Fruit fly (Drosophila melanogaster): ENCODE data around the gene CG9154.

Gene CG9154

dm6 chr2L:6024345-6024907 lies 46.1 kb downstream of the CG9154 start, which contains the start of gene CG9107:
Gene CG9107 (minus strand): TSS chr2L:6024539.
- TF ChIP-seq HLHmδ (GFP tag; optimal IDR thresholded peaks at IDR 0.05) (no peak), CG8944 (GFP tag; optimal IDR thresholded peaks at IDR 0.05) (no peak), CG8765 (GFP tag; IDR thresholded peaks at IDR 0.05) (no peak), slp2 (GFP tag; optimal IDR thresholded peaks at IDR 0.05) (no peak), CG14860 (GFP tag; IDR thresholded peaks at IDR 0.05; ENCODE audit: partially characterized antibody) (0 out of 3 replicates have a peak, but pooled peaks have one; percentile 11), CHES-1-like (GFP tag; optimal IDR thresholded peaks at IDR 0.05) (peak; percentile 32), CG18476 (GFP tag; optimal IDR thresholded peaks at IDR 0.05) (no peak), CG14667 (GFP tag; IDR thresholded peaks at IDR 0.05) (no peak), CG1603 (tag; optimal IDR thresholded peaks at IDR 0.05) (peak; percentile 71), Pdp1 (GFP tag; optimal IDR thresholded peaks at IDR 0.05) (peak in 1 of 2 experiments; percentile 34), CG3995 (GFP tag; optimal IDR thresholded peaks at IDR 0.05) (no peak), mirr (GFP tag; optimal IDR thresholded peaks at IDR 0.05) (no peak), Mad (GFP tag; optimal IDR thresholded peaks at IDR 0.05) (no peak), Ets97D (GFP tag; optimal IDR thresholded peaks at IDR 0.05) (peak; percentile 12), CG8388 (GFP tag; optimal IDR thresholded peaks at IDR 0.05) (no peak), Aef1 (GFP tag; IDR thresholded peaks at IDR 0.05) (no peak), Camta (GFP tag; optimal IDR thresholded peaks at IDR 0.05) (no peak), knrl (GFP tag; IDR thresholded peaks at IDR 0.05; ENCODE audit: partially characterized antibody) (peak; percentile 43; the same call in 1 of the 3 replicates), PHDP (tag; optimal IDR thresholded peaks at IDR 0.05) (no peak), CG4707 (GFP tag; optimal IDR thresholded peaks at IDR 0.05) (no peak), YL-1 (GFP tag; optimal IDR thresholded peaks at IDR 0.05) (peak; percentile 25), HmgD (GFP tag; optimal IDR thresholded peaks at IDR 0.05) (no peak), Sry-β (GFP tag; optimal IDR thresholded peaks at IDR 0.05) (no peak), Ets65A (GFP tag) (peak; percentile 69), klu (GFP tag; IDR thresholded peaks at IDR 0.05) (no peak), Rx (GFP tag; IDR thresholded peaks at IDR 0.05) (no peak), CG4617 (GFP tag; optimal IDR thresholded peaks at IDR 0.05; ENCODE audit: borderline replicate concordance) (peak; percentile 47), repo (GFP tag; optimal IDR thresholded peaks at IDR 0.05) (no peak), CG8281 (tag; optimal IDR thresholded peaks at IDR 0.05) (no peak), lola (GFP tag; optimal IDR thresholded peaks at IDR 0.05) (no peak), fd96Cb (tag; optimal IDR thresholded peaks at IDR 0.05) (no peak), CG5953 (GFP tag; IDR thresholded peaks at IDR 0.05) (no peak), CG9797 (GFP tag; optimal IDR thresholded peaks at IDR 0.05) (peak; percentile 89), dati (GFP tag; IDR thresholded peaks at IDR 0.05) (no peak), CG6791 (GFP tag; IDR thresholded peaks at IDR 0.05; ENCODE audit: partially characterized antibody) (no peak), Taf1 (GFP tag; IDR thresholded peaks at IDR 0.05) (no peak), Mes4 (GFP tag; optimal IDR thresholded peaks at IDR 0.05) (no peak), CG10267 (tag; optimal IDR thresholded peaks at IDR 0.05) (peak; percentile 34), CG3838 (GFP tag; optimal IDR thresholded peaks at IDR 0.05) (no peak), CG12299 (tag; optimal IDR thresholded peaks at IDR 0.05) (no peak), ab (GFP tag; optimal IDR thresholded peaks at IDR 0.05) (no peak), exex (tag; optimal IDR thresholded peaks at IDR 0.05) (no peak), Myb (GFP tag; optimal IDR thresholded peaks at IDR 0.05) (peak; percentile 78), D19A (tag; optimal IDR thresholded peaks at IDR 0.05) (peak; percentile 36), MBD-R2 (GFP tag; IDR thresholded peaks at IDR 0.05) (peak; percentile 68; the same call in 1 of the 2 replicates), CG9932 (GFP tag; IDR thresholded peaks at IDR 0.05) (no peak), Med (GFP tag) (peak; percentile 44), Nf-YA (GFP tag; IDR thresholded peaks at IDR 0.05) (no peak), unc-4 (GFP tag; IDR thresholded peaks at IDR 0.05; ENCODE audit: partially characterized antibody) (no peak), bowl (GFP tag; IDR thresholded peaks at IDR 0.05) (no peak)
